Worm (Caenorhabditis elegans) whole organism, L4 larva: Measurements from ENCODE around the gene nlp-63.
A peak's percentile ranks its signal among the peaks of the same experiment; 100 is the strongest.

ENCODE experiments used
- T26A8.4 ChIP-seq: fragments of 200-800 bp; sonication (Bioruptor generic); IDR thresholded peaks from 2 replicates; pipeline ENCODE4 v1.3.6; 2022; ENCODE audit warnings: missing genetic modification characterization, missing compliant biosample characterization
- daf-12 ChIP-seq: fragments of 150-350 bp; optimal IDR thresholded peaks from 2 replicates; lab custom pipeline; 2014; ENCODE audit warnings: missing biosample characterization, missing genetic modification reagents, missing genetic modification characterization
- lin-29 ChIP-seq: fragments of 200-800 bp; sonication (Bioruptor generic); IDR thresholded peaks from 2 replicates; pipeline ENCODE4 v1.3.6; 2022; ENCODE audit warnings: missing genetic modification reagents, missing genetic modification characterization, missing compliant biosample characterization
- nhr-42 ChIP-seq: fragments of 200-800 bp; sonication (Bioruptor generic); IDR thresholded peaks from 2 replicates; pipeline ENCODE4 v1.3.6; 2022; ENCODE audit warnings: missing genetic modification characterization, missing compliant biosample characterization
- tra-1 ChIP-seq: fragments of 200-800 bp; sonication (Bioruptor generic); IDR thresholded peaks from 2 replicates; pipeline ENCODE4 v1.3.6; 2022; ENCODE audit warnings: missing genetic modification reagents, missing genetic modification characterization, missing compliant biosample characterization

DNA sequence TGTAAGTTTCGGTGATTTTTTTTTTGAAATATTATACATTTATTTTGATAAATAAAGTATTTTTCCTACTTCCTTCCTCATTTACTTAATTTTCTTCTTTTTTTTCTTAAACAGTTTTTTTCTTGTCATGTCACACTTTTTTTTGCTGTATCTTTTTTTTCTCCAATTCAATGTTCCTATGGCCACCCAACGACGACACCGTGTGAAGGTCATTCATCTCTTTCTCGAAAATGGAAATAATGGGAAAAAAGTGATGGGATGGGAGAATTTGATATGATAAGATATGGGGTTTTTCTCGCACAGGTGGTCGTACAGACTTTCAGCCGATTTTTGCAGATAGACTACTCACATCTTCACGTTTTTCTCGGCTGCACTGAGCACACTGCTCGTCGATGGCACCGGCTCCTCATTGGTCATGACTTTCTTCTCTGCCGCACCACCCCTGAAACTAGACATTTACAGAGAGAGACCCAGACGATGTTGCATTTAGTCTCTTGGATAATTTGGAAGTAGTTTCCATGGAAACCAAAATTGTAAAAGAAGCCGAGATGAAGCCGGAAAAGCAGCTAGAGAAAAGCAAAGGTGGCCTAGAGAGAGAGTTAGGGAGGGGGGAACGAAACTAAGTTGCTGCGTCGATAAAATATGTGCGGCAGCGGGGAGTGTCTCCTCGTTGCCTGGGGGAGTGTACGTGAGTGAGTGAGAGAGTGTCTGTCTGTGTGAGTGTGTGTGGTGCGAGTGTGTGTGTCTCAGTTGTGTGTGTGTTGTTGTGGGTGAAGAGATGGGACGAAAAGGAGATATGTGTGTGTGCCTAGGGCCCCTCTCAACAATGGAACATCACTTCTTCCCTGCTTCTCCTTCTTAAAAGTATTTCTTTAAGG, 13.9 kb downstream of the nlp-63 start, which contains the start of gene daf-19:
- TF ChIP-seq tra-1 (GFP tag; lab: Robert Waterston, UW) (peak; percentile 78), nhr-42 (GFP tag; lab: Robert Waterston, UW) (no peak), lin-29 (GFP tag; lab: Robert Waterston, UW) (no peak), daf-12 (tag; lab: Kevin White, UChicago) (no peak), T26A8.4 (0 out of 2 replicates have a peak, but pooled peaks have one; percentile 56)
